Worm (Caenorhabditis elegans): ENCODE data around the gene Y62F5A.10.

DNA sequence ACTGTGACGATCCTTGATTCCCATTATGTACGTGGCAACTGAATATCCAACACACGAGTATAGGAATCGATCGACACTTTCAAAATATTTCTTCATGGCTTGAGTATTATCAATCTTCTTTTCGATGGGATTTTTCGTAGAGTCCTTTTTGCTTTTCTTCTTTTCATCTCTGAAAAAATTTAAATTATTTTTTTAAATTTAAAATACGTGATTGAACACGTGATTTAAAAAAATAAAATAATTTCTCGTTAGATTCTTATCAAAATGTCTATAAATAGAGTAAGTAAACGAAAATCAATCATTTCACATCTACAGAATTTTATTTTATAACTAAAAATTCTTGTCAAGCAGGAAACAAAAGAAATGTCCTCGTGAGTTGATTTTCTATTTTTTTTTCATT lies at the start of gene Y62F5A.10:
- TF ChIP-seq egl-27 (tag; optimal IDR thresholded peaks at IDR 0.05): no peak
- no peak for TF ChIP-seq ceh-28 (tag; optimal IDR thresholded peaks at IDR 0.05)
- no peak for TF ChIP-seq nfya-1 (tag; optimal IDR thresholded peaks at IDR 0.05; ENCODE audit: insufficient read depth)
- TF ChIP-seq ama-1 (optimal IDR thresholded peaks at IDR 0.05): no peak
- no peak for TF ChIP-seq nhr-237 (tag; optimal IDR thresholded peaks at IDR 0.05)
- no peak for TF ChIP-seq egl-5 (tag; optimal IDR thresholded peaks at IDR 0.05)
- TF ChIP-seq eor-1 (tag; optimal IDR thresholded peaks at IDR 0.05): no peak
- TF ChIP-seq elt-1 (tag; optimal IDR thresholded peaks at IDR 0.05): no peak
- no peak for TF ChIP-seq lsy-12 (tag; optimal IDR thresholded peaks at IDR 0.05)
- no peak for TF ChIP-seq snpc-4 (tag; optimal IDR thresholded peaks at IDR 0.05)
- TF ChIP-seq zag-1 (tag; optimal IDR thresholded peaks at IDR 0.05): no peak
- TF ChIP-seq nhr-12 (tag; optimal IDR thresholded peaks at IDR 0.05): no peak
- TF ChIP-seq fkh-10 (GFP tag; optimal IDR thresholded peaks at IDR 0.05): no peak

Measured in whole organism, L3 larva.